Fruit fly (Drosophila melanogaster) whole organism, embryonic: ENCODE data around the gene Mec2.

Experiments
- Ada2b ChIP-seq: fragments of 200-800 bp; sonication (Bioruptor generic); IDR thresholded peaks from 2 replicates; pipeline ENCODE4 v1.3.6; 2022; ENCODE audit warnings: missing biosample characterization, missing genetic modification characterization
- BEAF-32 ChIP-seq: fragments of 200-800 bp; sonication (Bioruptor generic); optimal IDR thresholded peaks from 3 replicates; lab custom pipeline; 2017; ENCODE audit warnings: missing biosample characterization, missing genetic modification characterization, mild to moderate bottlenecking, moderate library complexity, missing genetic modification reagents
- Bdp1 ChIP-seq: fragments of 200-800 bp; sonication (Bioruptor generic); optimal IDR thresholded peaks from 3 replicates; lab custom pipeline; 2016; ENCODE audit warnings: missing biosample characterization, missing genetic modification characterization
- Blimp-1 ChIP-seq: fragments of 200-800 bp; sonication (Bioruptor generic); optimal IDR thresholded peaks from 3 replicates; lab custom pipeline; 2018; ENCODE audit warnings: missing biosample characterization, missing genetic modification characterization, mild to moderate bottlenecking, moderate library complexity, missing genetic modification reagents
- CG10267 ChIP-seq: fragments of 200-800 bp; sonication (Bioruptor generic); optimal IDR thresholded peaks from 2 replicates; lab custom pipeline; 2018; ENCODE audit warnings: missing biosample characterization, mild to moderate bottlenecking, missing genetic modification characterization, moderate library complexity
- CG12659 ChIP-seq: fragments of 200-800 bp; sonication (Bioruptor generic); optimal IDR thresholded peaks from 3 replicates; lab custom pipeline; 2017; ENCODE audit warnings: mild to moderate bottlenecking, missing biosample characterization, missing genetic modification reagents, missing genetic modification characterization
- CG12942 ChIP-seq: fragments of 200-800 bp; sonication (Bioruptor generic); optimal IDR thresholded peaks from 3 replicates; lab custom pipeline; 2016; ENCODE audit warnings: missing biosample characterization, missing genetic modification characterization
- CG13894 ChIP-seq: fragments of 200-800 bp; sonication (Bioruptor generic); optimal IDR thresholded peaks from 3 replicates; lab custom pipeline; 2018; ENCODE audit warnings: missing biosample characterization, mild to moderate bottlenecking, missing genetic modification characterization, moderate library complexity
- CG18619 ChIP-seq: fragments of 200-800 bp; sonication (Bioruptor generic); optimal IDR thresholded peaks from 3 replicates; lab custom pipeline; 2017; ENCODE audit warnings: missing biosample characterization, mild to moderate bottlenecking, missing genetic modification characterization
- CG2116 ChIP-seq: fragments of 200-800 bp; sonication (Bioruptor generic); optimal IDR thresholded peaks from 3 replicates; lab custom pipeline; 2018; ENCODE audit warnings: missing biosample characterization, mild to moderate bottlenecking, missing genetic modification characterization
- CG6791 ChIP-seq: fragments of 200-800 bp; sonication (Bioruptor generic); IDR thresholded peaks from 3 replicates; pipeline ENCODE4 v1.3.6; 2022; ENCODE audit warnings: missing biosample characterization, missing genetic modification characterization; ENCODE audit not compliant: partially characterized antibody
- CG8388 ChIP-seq: fragments of 200-800 bp; sonication (Bioruptor generic); optimal IDR thresholded peaks from 2 replicates; lab custom pipeline; 2019; ENCODE audit warnings: missing biosample characterization, mild to moderate bottlenecking, missing genetic modification characterization, moderate library complexity
- CG9817 ChIP-seq: fragments of 200-800 bp; sonication (Bioruptor generic); optimal IDR thresholded peaks from 2 replicates; lab custom pipeline; 2018; ENCODE audit warnings: missing biosample characterization, mild to moderate bottlenecking, missing genetic modification characterization, moderate library complexity
- CG9876 ChIP-seq: fragments of 200-800 bp; sonication (Bioruptor generic); optimal IDR thresholded peaks from 2 replicates; lab custom pipeline; 2016; ENCODE audit warnings: missing biosample characterization, missing genetic modification characterization
- Dll ChIP-seq: fragments of 200-800 bp; sonication (Bioruptor generic); IDR thresholded peaks from 4 replicates; pipeline ENCODE4 v1.3.6; 2022; ENCODE audit warnings: missing biosample characterization, missing genetic modification characterization; ENCODE audit not compliant: partially characterized antibody
- Eip74EF ChIP-seq, 2 experiments: fragments of 200-800 bp in 1 of 2; fragments of >200 bp in 1 of 2; sonication (Bioruptor generic) in 1 of 2; optimal IDR thresholded peaks; 2 replicates each; lab custom pipeline; 2017 to 2019; ENCODE audit warnings: missing biosample characterization in 2 of 2, missing genetic modification characterization in 2 of 2, mild to moderate bottlenecking in 1 of 2, moderate library complexity in 1 of 2
- Gsc ChIP-seq: fragments of 200-800 bp; sonication (Bioruptor generic); IDR thresholded peaks from 2 replicates; pipeline ENCODE4 v1.3.6; 2022; ENCODE audit warnings: missing biosample characterization, missing genetic modification characterization
- HLH54F ChIP-seq: fragments of 200-800 bp; sonication (Bioruptor generic); optimal IDR thresholded peaks from 3 replicates; lab custom pipeline; 2016; ENCODE audit warnings: missing biosample characterization, missing genetic modification characterization
- Hmx ChIP-seq: fragments of 200-800 bp; sonication (Bioruptor generic); optimal IDR thresholded peaks from 2 replicates; lab custom pipeline; 2016; ENCODE audit warnings: missing biosample characterization, missing genetic modification characterization
- Hr51 ChIP-seq, 2 experiments: fragments of 200-800 bp; sonication (Bioruptor generic); optimal IDR thresholded peaks; 2 replicates in 1 of 2; 3 replicates in 1 of 2; lab custom pipeline; 2016 to 2018; ENCODE audit warnings: missing biosample characterization in 2 of 2, missing genetic modification characterization in 2 of 2, mild to moderate bottlenecking in 1 of 2, moderate library complexity in 1 of 2
- Med ChIP-seq: fragments of 200-800 bp; sonication (Bioruptor generic); peaks from one replicate; lab custom pipeline; 2016; ENCODE audit warnings: missing biosample characterization, missing genetic modification characterization, mild to moderate bottlenecking, inconsistent platforms, moderate library complexity
- Myb ChIP-seq: fragments of 200-800 bp; sonication (Bioruptor generic); optimal IDR thresholded peaks from 2 replicates; lab custom pipeline; 2016; ENCODE audit warnings: missing biosample characterization, missing genetic modification characterization
- NFAT ChIP-seq: fragments of 200-800 bp; sonication (Bioruptor generic); IDR thresholded peaks from 2 replicates; pipeline ENCODE4 v1.3.6; 2022; ENCODE audit warnings: missing biosample characterization, missing genetic modification characterization
- Nf-YC ChIP-seq: fragments of 200-800 bp; optimal IDR thresholded peaks from 3 replicates; lab custom pipeline; 2019; ENCODE audit warnings: missing biosample characterization, mild to moderate bottlenecking, missing genetic modification characterization, moderate library complexity
- Oaz ChIP-seq: fragments of 200-800 bp; sonication (Bioruptor generic); IDR thresholded peaks from 2 replicates; pipeline ENCODE4 v1.3.6; 2022; ENCODE audit warnings: missing biosample characterization, missing genetic modification characterization
- Optix ChIP-seq: fragments of 200-800 bp; sonication (Bioruptor generic); IDR thresholded peaks from 3 replicates; pipeline ENCODE4 v1.3.6; 2022; ENCODE audit warnings: missing biosample characterization, missing genetic modification characterization
- Ravus ChIP-seq: fragments of 200-800 bp; sonication (Bioruptor generic); IDR thresholded peaks from 2 replicates; pipeline ENCODE4 v1.3.6; 2022; ENCODE audit warnings: missing biosample characterization, missing genetic modification characterization
- al ChIP-seq: fragments of 200-800 bp; sonication (Bioruptor generic); IDR thresholded peaks from 2 replicates; pipeline ENCODE4 v1.3.6; 2022; ENCODE audit warnings: missing biosample characterization, missing genetic modification characterization
- ap ChIP-seq: fragments of 200-800 bp; sonication (Bioruptor generic); IDR thresholded peaks from 2 replicates; pipeline ENCODE4 v1.3.6; 2022; ENCODE audit warnings: missing biosample characterization, missing genetic modification characterization
- az2 ChIP-seq: fragments of 200-800 bp; sonication (Bioruptor generic); optimal IDR thresholded peaks from 3 replicates; lab custom pipeline; 2016; ENCODE audit warnings: missing biosample characterization, missing genetic modification characterization
- br ChIP-seq: fragments of >200 bp; optimal IDR thresholded peaks from 2 replicates; lab custom pipeline; 2017
- corto ChIP-seq: fragments of 200-800 bp; sonication (Bioruptor generic); optimal IDR thresholded peaks from 2 replicates; lab custom pipeline; 2016; ENCODE audit warnings: missing biosample characterization, mild to moderate bottlenecking, missing genetic modification characterization, moderate library complexity
- crol ChIP-seq: fragments of 200-800 bp; sonication (Bioruptor generic); IDR thresholded peaks from 2 replicates; pipeline ENCODE4 v1.3.6; 2022; ENCODE audit warnings: missing biosample characterization, missing genetic modification characterization
- crp ChIP-seq, 2 experiments: fragments of 200-800 bp; sonication (Bioruptor generic); optimal IDR thresholded peaks; 2 replicates in 1 of 2; 3 replicates in 1 of 2; lab custom pipeline; 2017; ENCODE audit warnings: missing biosample characterization in 2 of 2, missing genetic modification characterization in 2 of 2, mild to moderate bottlenecking in 1 of 2, moderate library complexity in 1 of 2
- da ChIP-seq: fragments of 200-800 bp; sonication (Bioruptor generic); optimal IDR thresholded peaks from 2 replicates; lab custom pipeline; 2016; ENCODE audit warnings: missing biosample characterization, missing genetic modification characterization
- emc ChIP-seq: fragments of 200-800 bp; sonication (Bioruptor generic); optimal IDR thresholded peaks from 2 replicates; lab custom pipeline; 2016; ENCODE audit warnings: missing biosample characterization, missing genetic modification characterization
- exex ChIP-seq: fragments of 200-800 bp; sonication (Bioruptor generic); optimal IDR thresholded peaks from 4 replicates; lab custom pipeline; 2018; ENCODE audit warnings: missing biosample characterization, mild to moderate bottlenecking, missing genetic modification characterization, moderate library complexity
- gcm2 ChIP-seq: fragments of 200-800 bp; sonication (Bioruptor generic); optimal IDR thresholded peaks from 2 replicates; lab custom pipeline; 2016; ENCODE audit warnings: missing biosample characterization, missing genetic modification characterization
- grau ChIP-seq: fragments of 200-800 bp; optimal IDR thresholded peaks from 3 replicates; lab custom pipeline; 2019; ENCODE audit warnings: missing biosample characterization, mild to moderate bottlenecking, missing genetic modification characterization, moderate library complexity
- gro ChIP-seq: fragments of 200-800 bp; sonication (Bioruptor generic); optimal IDR thresholded peaks from 2 replicates; lab custom pipeline; 2016; ENCODE audit warnings: missing biosample characterization, missing genetic modification characterization
- hb ChIP-seq: fragments of 200-800 bp; sonication (Bioruptor generic); IDR thresholded peaks from 3 replicates; pipeline ENCODE4 v1.3.6; 2022; ENCODE audit warnings: missing biosample characterization, missing genetic modification characterization; ENCODE audit not compliant: partially characterized antibody
- her ChIP-seq: fragments of 200-800 bp; sonication (Bioruptor generic); optimal IDR thresholded peaks from 2 replicates; lab custom pipeline; 2016; ENCODE audit warnings: missing biosample characterization, missing genetic modification characterization
- hth ChIP-seq: fragments of >200 bp; optimal IDR thresholded peaks from 2 replicates; lab custom pipeline; 2017; ENCODE audit warnings: inconsistent platforms
- jigr1 ChIP-seq: fragments of 200-800 bp; sonication (Bioruptor generic); IDR thresholded peaks from 3 replicates; pipeline ENCODE4 v1.3.6; 2022; ENCODE audit warnings: missing biosample characterization, missing genetic modification characterization
- klu ChIP-seq: fragments of 200-800 bp; sonication (Bioruptor generic); IDR thresholded peaks from 2 replicates; pipeline ENCODE4 v1.3.6; 2022; ENCODE audit warnings: missing biosample characterization, missing genetic modification characterization
- lmd ChIP-seq: fragments of 200-800 bp; sonication (Bioruptor generic); IDR thresholded peaks from 2 replicates; pipeline ENCODE4 v1.3.6; 2022; ENCODE audit warnings: missing biosample characterization, missing genetic modification characterization
- pan ChIP-seq, 4 experiments: fragments of >200 bp in 3 of 4; fragments of 200-800 bp in 1 of 4; sonication (Bioruptor generic) in 1 of 4; optimal IDR thresholded peaks in 3 of 4; IDR thresholded peaks in 1 of 4; 2 replicates each; pipeline versions ENCODE4 v1.3.6 to Lab custom; 2017 to 2022; ENCODE audit warnings: missing biosample characterization in 2 of 4, missing genetic modification characterization in 2 of 4, mixed read lengths in 1 of 4
- shn ChIP-seq: fragments of 200-800 bp; sonication (Bioruptor generic); optimal IDR thresholded peaks from 3 replicates; lab custom pipeline; 2016; ENCODE audit warnings: missing biosample characterization, missing genetic modification characterization
- sug ChIP-seq: fragments of 200-800 bp; optimal IDR thresholded peaks from 2 replicates; lab custom pipeline; 2019; ENCODE audit warnings: missing biosample characterization, mild to moderate bottlenecking, missing genetic modification characterization, moderate library complexity
- yki ChIP-seq: fragments of >200 bp; optimal IDR thresholded peaks from 3 replicates; lab custom pipeline; 2018

The Mec2 gene

dm6 chrX:19179696-19180255, 8.1 kb upstream of the Mec2 start, which contains the start of the genes CG7556 and CG7453 (continued):
- TF ChIP-seq hth (lab: Kevin White, UChicago) (no peak), Bdp1 (GFP tag; lab: Kevin White, UChicago) (peak; percentile 61), crp (GFP tag; optimal IDR thresholded peaks at IDR 0.05; lab: Kevin White, UChicago) (peak; percentile 15 to 85), shn (GFP tag; lab: Kevin White, UChicago) (peak; percentile 82), Blimp-1 (GFP tag; lab: Kevin White, UChicago) (peak; percentile 61), corto (GFP tag; lab: Kevin White, UChicago) (no peak), Gsc (GFP tag; lab: Robert Waterston, UW) (no peak), yki (lab: Kevin White, UChicago) (no peak), jigr1 (GFP tag; lab: Robert Waterston, UW) (no peak), CG9817 (tag; lab: Kevin White, UChicago) (peak; percentile 62), CG9876 (GFP tag; lab: Kevin White, UChicago) (peak; percentile 68), hb (GFP tag; lab: Robert Waterston, UW) (no peak), sug (tag; lab: Kevin White, UChicago) (peak; percentile 75), NFAT (0 out of 2 replicates have a peak, but pooled peaks have one; percentile 3), CG12659 (GFP tag; lab: Kevin White, UChicago) (peak; percentile 78), az2 (GFP tag; lab: Kevin White, UChicago) (peak; percentile 80), CG6791 (GFP tag; lab: Robert Waterston, UW) (no peak), al (GFP tag; lab: Robert Waterston, UW) (0 out of 2 replicates have a peak, but pooled peaks have one; percentile 16), Hr51 (GFP tag; optimal IDR thresholded peaks at IDR 0.05; lab: Kevin White, UChicago) (peak; percentile 69 to 70), crol (GFP tag; lab: Robert Waterston, UW) (no peak), Hmx (peak; percentile 39), CG12942 (GFP tag; lab: Kevin White, UChicago) (peak; percentile 66), emc (GFP tag; lab: Kevin White, UChicago) (peak; percentile 57), CG8388 (GFP tag; lab: Kevin White, UChicago) (peak; percentile 64), CG18619 (GFP tag; lab: Kevin White, UChicago) (peak; percentile 64), pan (optimal IDR thresholded peaks at IDR 0.05; lab: Kevin White, UChicago) (no peak), pan (GFP tag; optimal IDR thresholded peaks at IDR 0.05 in 1 of 2, IDR thresholded peaks at IDR 0.05 in 1 of 2) (peak in 1 of 2 experiments; percentile 35), Ravus (GFP tag; lab: Robert Waterston, UW) (no peak), Med (peak; percentile 90), klu (GFP tag; lab: Robert Waterston, UW) (no peak; the same call in 1 of the 2 replicates), Oaz (GFP tag; lab: Robert Waterston, UW) (no peak), gcm2 (no peak), da (GFP tag; lab: Kevin White, UChicago) (peak; percentile 35), grau (tag; lab: Kevin White, UChicago) (peak; percentile 76), her (peak; percentile 40), Eip74EF (GFP tag; optimal IDR thresholded peaks at IDR 0.05; lab: Kevin White, UChicago) (peak in 1 of 2 experiments; percentile 51), Optix (GFP tag; lab: Robert Waterston, UW) (no peak), CG13894 (no peak), BEAF-32 (peak; percentile 56), gro (GFP tag; lab: Kevin White, UChicago) (peak; percentile 66), HLH54F (GFP tag; lab: Kevin White, UChicago) (peak; percentile 78), ap (peak; percentile 59), Myb (peak; percentile 54), CG2116 (GFP tag; lab: Kevin White, UChicago) (peak; percentile 86), CG10267 (tag; lab: Kevin White, UChicago) (peak; percentile 76), br (lab: Kevin White, UChicago) (no peak), exex (tag; lab: Kevin White, UChicago) (no peak), Nf-YC (tag; lab: Kevin White, UChicago) (peak; percentile 70), Ada2b (peak; percentile 45; the same call in 1 of the 2 replicates), lmd (peak; percentile 56), Dll (GFP tag; lab: Robert Waterston, UW) (no peak)
